Worm (Caenorhabditis elegans): ENCODE data around the gene alkb-8.

ce11 chrIII:3664224-3664623, 44.9 kb upstream of the alkb-8 start, which contains the start of gene C46F11.4:
- no peak for TF ChIP-seq ceh-79 (tag; optimal IDR thresholded peaks at IDR 0.05)
- TF ChIP-seq lir-1 (GFP tag; conservative IDR thresholded peaks at IDR 0.05), result no peak
- no peak for TF ChIP-seq ztf-22 (GFP tag; optimal IDR thresholded peaks at IDR 0.05)
- no peak for TF ChIP-seq unc-130 (GFP tag; optimal IDR thresholded peaks at IDR 0.05)
- TF ChIP-seq F22D6.2 (tag; optimal IDR thresholded peaks at IDR 0.05), result no peak
- no peak for TF ChIP-seq F57C9.4 (tag; optimal IDR thresholded peaks at IDR 0.05)
- no peak for TF ChIP-seq nhr-27 (tag; optimal IDR thresholded peaks at IDR 0.05)
- no peak for TF ChIP-seq xnd-1 (tag; optimal IDR thresholded peaks at IDR 0.05)
- TF ChIP-seq sea-2 (GFP tag; IDR thresholded peaks at IDR 0.05), result no peak
- no peak for TF ChIP-seq F23B12.7 (tag; optimal IDR thresholded peaks at IDR 0.05; ENCODE audit: insufficient read depth)
- no peak for TF ChIP-seq athp-1 (tag; optimal IDR thresholded peaks at IDR 0.05)
- TF ChIP-seq unc-62 (GFP tag; optimal IDR thresholded peaks at IDR 0.05), result no peak
- 0 out of 2 replicates have a peak, but pooled peaks have one; percentile 28 for TF ChIP-seq Y53G8AR.9 (GFP tag; conservative IDR thresholded peaks at IDR 0.05)
- TF ChIP-seq snpc-4 (GFP tag; optimal IDR thresholded peaks at IDR 0.05), result no peak
- TF ChIP-seq snpc-4 (tag; optimal IDR thresholded peaks at IDR 0.05), result no peak

Measured in whole organism, young adult.